Fruit fly (Drosophila melanogaster) whole organism: ENCODE results near the gene Prosalpha2.
"Not testable (repeated sequence)": the region's sequence is repeated elsewhere in the genome, so short reads cannot be mapped to it uniquely, and the experiment has no call there.

Source experiments
- CG8478 ChIP-seq: fragments of >200 bp; optimal IDR thresholded peaks from 2 replicates; lab custom pipeline; 2018; ENCODE audit warnings: inconsistent platforms
- Dll ChIP-seq: fragments of >200 bp; optimal IDR thresholded peaks from 2 replicates; lab custom pipeline; 2017
- EcR ChIP-seq, 2 experiments: fragments of >200 bp; optimal IDR thresholded peaks; 2 replicates each; lab custom pipeline; 2017; ENCODE audit warnings: missing biosample characterization in 2 of 2, missing genetic modification characterization in 2 of 2, missing genetic modification reagents in 2 of 2
- pan ChIP-seq: fragments of >200 bp; optimal IDR thresholded peaks from 2 replicates; lab custom pipeline; 2017
- psq ChIP-seq: fragments of >200 bp; optimal IDR thresholded peaks from 2 replicates; lab custom pipeline; 2017
- usp ChIP-seq: fragments of >200 bp; optimal IDR thresholded peaks from 2 replicates; lab custom pipeline; 2017; ENCODE audit warnings: missing biosample characterization, missing genetic modification characterization, mixed read lengths

Gene Prosalpha2

DNA sequence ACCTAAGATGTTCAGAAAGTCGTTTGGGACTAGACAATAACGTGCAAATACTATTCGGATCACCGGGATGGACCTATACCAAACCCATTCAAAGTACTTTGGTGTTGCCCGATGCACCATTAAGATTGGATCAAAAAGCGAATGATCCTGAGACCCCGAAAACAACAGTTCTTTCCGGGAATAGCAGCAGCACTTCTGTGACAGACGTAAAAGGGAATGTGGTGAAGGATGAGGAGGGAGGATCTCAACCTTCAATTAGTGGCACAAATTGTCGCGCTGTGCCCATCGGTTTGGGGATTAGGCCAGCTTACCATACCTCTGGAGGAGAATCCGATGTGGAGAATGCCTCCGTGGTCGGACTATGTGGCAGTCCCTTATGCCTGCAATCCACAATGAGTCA lies 17.2 kb downstream of the Prosalpha2 start:
- no peak for TF ChIP-seq Dll (lab: Kevin White, UChicago)
- no peak for TF ChIP-seq EcR (GFP tag; optimal IDR thresholded peaks at IDR 0.05; lab: Kevin White, UChicago)
- TF ChIP-seq pan, result no peak
- TF ChIP-seq usp, result no peak
- TF ChIP-seq psq (lab: Kevin White, UChicago), result no peak
- no peak for TF ChIP-seq CG8478 (lab: Kevin White, UChicago)

DNA sequence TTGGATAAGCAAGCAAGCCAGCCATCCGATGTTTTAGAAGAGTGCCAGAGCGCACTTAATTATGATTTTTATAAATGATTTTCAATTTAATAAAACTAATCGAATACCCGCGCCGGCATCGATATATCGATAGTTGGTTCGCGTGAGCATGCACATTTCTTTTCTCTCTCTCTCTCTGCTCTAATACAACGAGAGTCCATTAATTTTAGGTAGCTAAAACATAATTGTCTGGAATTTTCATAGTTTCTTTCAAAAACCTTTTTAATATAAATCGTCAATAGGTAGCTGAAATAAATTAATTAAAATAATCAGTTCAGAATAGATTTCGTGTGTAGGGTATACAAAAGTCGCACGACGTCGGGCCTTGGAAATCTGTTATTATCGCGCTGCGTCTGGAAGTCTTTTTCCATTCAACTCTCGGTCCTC lies 17.8 kb downstream of the Prosalpha2 start, which contains the start of gene CG18549:
Gene CG18549, plus strand, starts transcription at position 408 of the 426 bp plus-strand sequence.
- TF ChIP-seq usp, result no peak
- no peak for TF ChIP-seq psq (lab: Kevin White, UChicago)
- TF ChIP-seq Dll (lab: Kevin White, UChicago), result no peak
- TF ChIP-seq EcR (GFP tag; optimal IDR thresholded peaks at IDR 0.05; lab: Kevin White, UChicago), result no peak

DNA sequence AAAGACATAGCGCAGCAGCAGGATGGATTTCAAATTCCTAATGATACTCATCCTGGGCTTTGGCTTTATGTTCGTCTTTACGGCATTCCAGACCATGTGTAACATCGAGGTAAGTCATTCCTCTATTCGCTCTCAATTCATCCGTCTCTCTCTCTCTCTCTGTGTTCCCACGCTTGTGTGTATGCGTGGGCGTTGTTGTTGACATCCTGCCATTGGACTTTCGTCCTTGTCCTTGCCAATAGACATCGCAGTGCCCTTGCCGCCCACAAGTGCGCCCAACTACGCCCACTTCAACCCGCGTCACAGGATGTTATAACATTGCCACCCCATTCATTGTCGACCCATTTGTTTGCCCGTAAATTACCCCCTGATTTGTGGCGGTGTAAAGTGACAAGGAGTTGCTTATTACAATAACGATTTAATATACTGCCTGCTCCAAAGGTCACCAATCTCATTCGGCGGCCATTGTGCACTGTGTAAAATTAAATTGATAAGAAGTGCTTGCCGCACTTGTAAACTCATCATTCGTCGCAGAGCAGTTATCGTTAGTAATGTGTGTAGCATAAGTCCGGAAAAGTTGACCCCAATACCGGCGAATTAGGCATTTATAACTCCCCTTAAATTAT lies 18.6 kb downstream of the Prosalpha2 start:
- TF ChIP-seq pan (no peak), usp (no peak), CG8478 (lab: Kevin White, UChicago) (no peak), Dll (lab: Kevin White, UChicago) (no peak), EcR (GFP tag; optimal IDR thresholded peaks at IDR 0.05; lab: Kevin White, UChicago) (no peak)

DNA sequence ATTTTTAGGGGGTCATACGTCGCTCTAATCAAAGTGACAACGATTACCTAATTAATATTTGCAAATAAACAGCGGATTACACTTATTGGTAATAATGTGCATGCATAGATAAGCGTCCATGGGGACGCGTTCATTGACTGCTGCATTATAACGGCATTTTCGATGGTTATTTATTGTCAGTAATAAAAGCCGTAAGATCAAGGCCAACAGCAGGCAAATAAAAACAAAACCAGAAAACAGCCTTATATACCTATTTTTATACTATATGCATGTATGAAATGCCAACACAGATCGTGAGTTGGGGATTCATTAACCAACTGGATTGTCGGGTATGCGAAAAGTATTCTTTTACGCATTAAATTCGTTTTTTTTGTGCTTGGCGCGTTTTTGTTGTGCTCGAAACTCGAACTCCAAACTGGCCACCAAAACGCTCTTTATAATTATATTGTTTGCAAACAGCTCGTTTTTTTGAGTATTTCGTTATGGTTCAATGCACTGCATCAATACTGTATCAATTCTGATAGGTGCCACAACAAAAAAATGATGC lies 19.7 kb downstream of the Prosalpha2 start:
- no peak for TF ChIP-seq psq (lab: Kevin White, UChicago)
- no peak for TF ChIP-seq CG8478 (lab: Kevin White, UChicago)
- TF ChIP-seq Dll (lab: Kevin White, UChicago), result no peak
- TF ChIP-seq usp, result no peak
- TF ChIP-seq EcR (GFP tag; optimal IDR thresholded peaks at IDR 0.05; lab: Kevin White, UChicago), result no peak
- TF ChIP-seq pan, result no peak

DNA sequence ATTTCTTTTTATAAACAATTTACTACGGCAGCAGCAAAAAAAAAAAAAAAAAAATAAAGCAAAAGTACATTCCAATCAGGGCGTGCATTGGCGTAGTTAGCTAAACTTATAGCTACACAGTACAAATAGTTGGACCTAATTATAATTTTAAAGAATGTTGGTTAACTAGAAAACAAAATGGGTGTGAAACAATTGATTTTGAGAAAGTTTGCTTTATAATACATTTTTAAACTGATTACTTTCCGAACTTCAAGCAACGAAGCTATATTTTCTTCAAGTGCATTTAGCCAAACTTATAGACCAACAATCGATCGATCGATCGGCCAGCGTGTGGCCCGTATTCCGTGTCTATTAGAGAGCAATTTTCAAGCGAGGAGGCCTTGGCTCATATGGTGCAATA lies 20.3 kb downstream of the Prosalpha2 start:
- TF ChIP-seq CG8478 (lab: Kevin White, UChicago) (no peak), Dll (lab: Kevin White, UChicago) (no peak), usp (no peak)

- TF ChIP-seq CG8478 (lab: Kevin White, UChicago), result no peak
- no peak for TF ChIP-seq EcR (GFP tag; optimal IDR thresholded peaks at IDR 0.05; lab: Kevin White, UChicago)
- no peak for TF ChIP-seq pan
- TF ChIP-seq usp, result no peak
- TF ChIP-seq psq (lab: Kevin White, UChicago), result no peak
- TF ChIP-seq Dll (lab: Kevin White, UChicago), result no peak
Observed at dm6 chr3R:12451888-12452514, 20.9 kb downstream of the Prosalpha2 start, which contains the start of gene CG5509. TSS of gene CG5509 (plus strand) at chr3R:12452464.

DNA sequence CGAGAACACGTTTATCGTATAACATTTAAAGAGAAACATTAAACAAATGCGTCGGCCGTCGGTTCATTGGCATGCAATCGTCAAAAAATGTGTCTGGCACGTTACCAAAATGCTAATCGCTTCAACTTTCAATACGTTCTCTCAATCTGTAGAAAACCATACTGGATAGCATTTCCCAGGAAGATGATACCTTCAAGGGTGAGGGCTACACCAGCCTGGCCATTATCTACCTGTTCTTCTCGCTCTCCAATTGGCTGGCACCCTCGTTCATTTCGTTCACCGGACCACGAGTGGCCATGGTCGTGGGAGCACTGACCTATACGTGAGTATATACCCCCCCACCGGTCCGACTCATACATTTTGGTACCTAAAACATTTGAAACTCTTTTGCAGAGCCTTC lies 23.4 kb downstream of the Prosalpha2 start:
- no peak for TF ChIP-seq EcR (GFP tag; optimal IDR thresholded peaks at IDR 0.05; lab: Kevin White, UChicago)
- no peak for TF ChIP-seq psq (lab: Kevin White, UChicago)

DNA sequence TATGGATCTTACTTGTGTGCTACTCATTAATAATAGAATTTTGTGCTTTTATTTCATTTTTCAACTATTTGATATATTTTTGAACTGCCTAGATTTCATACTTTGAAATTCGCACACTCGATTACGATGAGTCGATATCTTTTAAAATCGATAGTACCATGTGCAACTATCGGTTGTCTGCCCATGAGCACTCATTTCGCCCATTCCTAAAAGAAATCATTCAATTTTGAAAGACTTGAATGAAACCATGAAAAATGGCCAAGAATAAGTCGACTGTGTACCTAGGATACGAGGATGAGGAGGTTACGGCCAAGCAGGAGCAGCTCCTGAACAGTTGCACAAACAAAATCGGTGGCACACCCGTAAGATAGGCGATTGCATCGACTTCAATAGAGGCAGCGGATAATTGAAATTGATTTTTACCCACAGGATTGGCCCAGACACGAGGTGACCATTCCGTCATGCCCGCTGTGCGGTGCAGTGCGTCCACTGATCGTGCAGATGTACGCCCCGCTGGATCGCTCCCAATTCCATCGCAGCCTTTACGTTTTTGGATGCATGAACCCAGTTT lies 25.3 kb downstream of the Prosalpha2 start, which contains the start of gene trus:
Gene trus, plus strand, starts transcription at position 204 of the 571 bp plus-strand sequence.
- TF ChIP-seq psq (lab: Kevin White, UChicago), result no peak

DNA sequence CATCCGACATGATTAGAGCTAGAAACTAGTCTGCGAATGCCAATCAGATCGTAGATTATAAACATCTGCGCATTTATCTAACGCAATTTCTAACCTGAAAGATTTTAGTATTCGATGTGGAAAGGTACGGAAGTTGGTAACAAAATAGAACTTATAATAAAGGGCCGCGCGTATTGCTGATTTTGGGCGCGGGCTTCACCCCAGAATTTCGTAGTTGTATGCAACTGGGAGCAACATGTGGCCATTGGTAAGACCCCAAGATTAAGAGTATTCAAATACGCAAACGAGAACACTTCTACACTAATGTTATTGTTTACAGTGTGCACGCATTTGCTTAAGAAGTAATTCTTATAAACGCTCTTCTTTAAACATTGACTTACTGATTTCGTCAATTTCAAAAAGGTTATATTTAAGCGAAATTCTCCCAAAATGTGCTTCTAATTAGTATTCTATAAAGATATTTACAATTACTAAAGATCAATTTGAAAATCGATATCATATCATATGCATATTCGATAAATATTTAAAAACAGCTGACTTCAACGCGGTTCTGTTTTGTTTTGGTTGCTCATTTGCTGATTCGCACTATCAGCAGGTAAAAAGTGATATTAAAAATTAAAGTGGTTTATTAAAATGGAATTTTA lies 28.9 kb downstream of the Prosalpha2 start, which contains the start of the genes CG5961 and Polr3C:
Gene CG5961, minus strand, starts transcription at position 416 of the 644 bp plus-strand sequence.
Gene Polr3C, plus strand, starts transcription at position 536 of the 644 bp plus-strand sequence.
- no peak for TF ChIP-seq psq (lab: Kevin White, UChicago)

DNA sequence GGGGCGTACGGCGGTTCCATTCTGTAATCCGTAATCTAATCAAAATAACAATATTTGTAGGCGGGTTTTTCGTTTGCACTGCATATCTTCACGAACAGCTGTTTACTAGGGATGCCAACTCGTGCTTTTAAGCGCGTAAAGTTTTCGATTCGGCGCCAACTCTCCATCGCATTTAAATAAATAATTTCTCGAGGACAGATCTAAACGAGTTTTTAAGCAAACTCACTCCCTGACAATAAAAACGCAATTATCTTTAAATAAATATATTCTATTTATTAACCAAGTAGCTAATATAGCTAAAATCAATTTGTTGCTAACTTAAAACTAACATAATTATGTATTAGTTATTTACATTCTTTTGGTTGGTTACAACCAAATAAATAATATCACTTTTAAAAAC lies 34.1 kb downstream of the Prosalpha2 start, which contains the start of gene CG5608:
Gene CG5608, minus strand, starts transcription at position 101 of the 400 bp plus-strand sequence.
- not testable (repeated sequence) for TF ChIP-seq pan; EcR (GFP tag; optimal IDR thresholded peaks at IDR 0.05; lab: Kevin White, UChicago); usp

DNA sequence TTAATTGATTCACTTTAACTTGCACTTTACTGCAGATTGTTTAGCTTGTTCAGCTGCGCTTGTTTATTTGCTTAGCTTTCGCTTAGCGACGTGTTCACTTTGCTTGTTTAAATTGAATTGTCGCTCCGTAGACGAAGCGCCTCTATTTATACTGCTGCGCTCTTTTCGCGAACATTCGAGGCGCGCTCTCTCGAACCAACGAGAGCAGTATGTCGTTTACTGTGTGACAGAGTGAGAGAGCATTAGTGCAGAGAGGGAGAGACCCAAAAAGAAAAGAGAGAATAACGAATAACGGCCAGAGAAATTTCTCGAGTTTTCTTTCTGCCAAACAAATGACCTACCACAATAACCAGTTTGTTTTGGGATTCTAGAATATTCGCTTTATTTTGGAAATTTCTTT lies 36.6 kb downstream of the Prosalpha2 start, which contains the start of gene Hsp70Ba:
Gene Hsp70Ba, minus strand, starts transcription at position 102 of the 400 bp plus-strand sequence.
- not testable (repeated sequence) for TF ChIP-seq usp; psq (lab: Kevin White, UChicago); pan
